Fruit fly (Drosophila melanogaster): ENCODE results near the gene CCT7.

- no peak for TF ChIP-seq Sin3A (optimal IDR thresholded peaks at IDR 0.05)
- no peak for TF ChIP-seq h (optimal IDR thresholded peaks at IDR 0.05)
Observed at dm6 chr3R:8850616-8851015, 49.3 kb downstream of the CCT7 start.

All from Kc167 (cell line).